Fruit fly (Drosophila melanogaster) whole organism, prepupa: ENCODE results near the gene CG12091.

Experiments
- Blimp-1 ChIP-seq: fragments of 200-800 bp; sonication (Bioruptor generic); optimal IDR thresholded peaks from 3 replicates; lab custom pipeline; 2017; ENCODE audit warnings: missing biosample characterization, missing genetic modification characterization, mild to moderate bottlenecking, moderate library complexity, missing genetic modification reagents
- CG10631 ChIP-seq: fragments of 200-800 bp; sonication (Bioruptor generic); optimal IDR thresholded peaks from 2 replicates; lab custom pipeline; 2016; ENCODE audit warnings: missing biosample characterization, missing genetic modification characterization
- CG11762 ChIP-seq: fragments of 200-800 bp; sonication (Bioruptor generic); optimal IDR thresholded peaks from 3 replicates; lab custom pipeline; 2016; ENCODE audit warnings: missing biosample characterization, missing genetic modification characterization; ENCODE audit not compliant: insufficient read depth
- CG11902 ChIP-seq: fragments of 200-800 bp; sonication (Bioruptor generic); optimal IDR thresholded peaks from 3 replicates; lab custom pipeline; 2016; ENCODE audit warnings: missing biosample characterization, missing genetic modification characterization
- CG1621 ChIP-seq: fragments of 200-800 bp; sonication (Bioruptor generic); optimal IDR thresholded peaks from 3 replicates; lab custom pipeline; 2018; ENCODE audit warnings: missing biosample characterization, mild to moderate bottlenecking, missing genetic modification characterization
- CG16779 ChIP-seq: fragments of 200-800 bp; sonication (Bioruptor generic); optimal IDR thresholded peaks from 3 replicates; lab custom pipeline; 2017; ENCODE audit warnings: missing biosample characterization, mild to moderate bottlenecking, missing genetic modification characterization
- CG3032 ChIP-seq: fragments of 200-800 bp; optimal IDR thresholded peaks from 2 replicates; lab custom pipeline; 2019; ENCODE audit warnings: missing biosample characterization, mild to moderate bottlenecking, missing genetic modification characterization, moderate library complexity
- CG34406 ChIP-seq: fragments of 200-800 bp; sonication (Bioruptor generic); optimal IDR thresholded peaks from 3 replicates; lab custom pipeline; 2016; ENCODE audit warnings: missing biosample characterization, missing genetic modification characterization
- CG4318 ChIP-seq: fragments of 200-800 bp; sonication (Bioruptor generic); optimal IDR thresholded peaks from 3 replicates; lab custom pipeline; 2017; ENCODE audit warnings: missing biosample characterization, mild to moderate bottlenecking, missing genetic modification characterization
- CG6276 ChIP-seq: fragments of 200-800 bp; sonication (Bioruptor generic); optimal IDR thresholded peaks from 2 replicates; lab custom pipeline; 2017; ENCODE audit warnings: missing biosample characterization, mild to moderate bottlenecking, missing genetic modification characterization
- CG6792 ChIP-seq: fragments of 200-800 bp; sonication (Bioruptor generic); optimal IDR thresholded peaks from 3 replicates; lab custom pipeline; 2016; ENCODE audit warnings: missing biosample characterization, missing genetic modification characterization
- CG7368 ChIP-seq: fragments of 200-800 bp; sonication (Bioruptor generic); optimal IDR thresholded peaks from 3 replicates; lab custom pipeline; 2016; ENCODE audit warnings: missing biosample characterization, missing genetic modification characterization
- CG8319 ChIP-seq: fragments of 200-800 bp; sonication (Bioruptor generic); optimal IDR thresholded peaks from 3 replicates; lab custom pipeline; 2016; ENCODE audit warnings: missing biosample characterization, missing genetic modification characterization
- Eip75B ChIP-seq: fragments of 200-800 bp; sonication (Bioruptor generic); optimal IDR thresholded peaks from 3 replicates; lab custom pipeline; 2016; ENCODE audit warnings: missing biosample characterization, missing genetic modification characterization
- Eip78C ChIP-seq: fragments of 200-800 bp; sonication (Bioruptor generic); peaks from one replicate; lab custom pipeline; 2016; ENCODE audit warnings: missing biosample characterization, missing genetic modification characterization
- Eip93F ChIP-seq: fragments of 200-800 bp; sonication (Bioruptor generic); optimal IDR thresholded peaks from 2 replicates; lab custom pipeline; 2016; ENCODE audit warnings: missing biosample characterization, mild to moderate bottlenecking, missing genetic modification characterization
- Hr38 ChIP-seq: sonication (Bioruptor generic); optimal IDR thresholded peaks from 2 replicates; lab custom pipeline; 2016; ENCODE audit warnings: missing biosample characterization, missing genetic modification characterization
- Met ChIP-seq: fragments of 200-800 bp; sonication (Bioruptor generic); optimal IDR thresholded peaks from 3 replicates; lab custom pipeline; 2016; ENCODE audit warnings: missing biosample characterization, missing genetic modification characterization
- Smox ChIP-seq: fragments of 200-800 bp; sonication (Bioruptor generic); optimal IDR thresholded peaks from 3 replicates; lab custom pipeline; 2016; ENCODE audit warnings: missing biosample characterization, missing genetic modification characterization
- achi ChIP-seq: fragments of 200-800 bp; sonication (Bioruptor generic); optimal IDR thresholded peaks from 3 replicates; lab custom pipeline; 2016; ENCODE audit warnings: missing biosample characterization, missing genetic modification characterization
- acj6 ChIP-seq: fragments of 200-800 bp; sonication (Bioruptor generic); optimal IDR thresholded peaks from 3 replicates; lab custom pipeline; 2016; ENCODE audit warnings: missing biosample characterization, missing genetic modification characterization
- cyc ChIP-seq: fragments of 200-800 bp; sonication (Bioruptor generic); optimal IDR thresholded peaks from 3 replicates; lab custom pipeline; 2016; ENCODE audit warnings: missing biosample characterization, missing genetic modification characterization
- dsx ChIP-seq: fragments of 200-800 bp; optimal IDR thresholded peaks from 3 replicates; lab custom pipeline; 2019; ENCODE audit warnings: missing biosample characterization, mild to moderate bottlenecking, missing genetic modification characterization, moderate library complexity; ENCODE audit not compliant: poor library complexity, severe bottlenecking
- eg ChIP-seq: fragments of 200-800 bp; sonication (Bioruptor generic); IDR thresholded peaks from 3 replicates; pipeline ENCODE4 v1.3.6; 2022; ENCODE audit warnings: missing biosample characterization, missing genetic modification characterization
- esn ChIP-seq: fragments of 200-800 bp; sonication (Bioruptor generic); optimal IDR thresholded peaks from 2 replicates; lab custom pipeline; 2016; ENCODE audit warnings: missing biosample characterization, mild to moderate bottlenecking, missing genetic modification characterization, moderate library complexity
- fd85E ChIP-seq: fragments of 200-800 bp; sonication (Bioruptor generic); optimal IDR thresholded peaks from 3 replicates; lab custom pipeline; 2016; ENCODE audit warnings: missing biosample characterization, missing genetic modification characterization
- fkh ChIP-seq: fragments of 200-800 bp; sonication (Bioruptor generic); optimal IDR thresholded peaks from 3 replicates; lab custom pipeline; 2017; ENCODE audit warnings: missing biosample characterization, mild to moderate bottlenecking, missing genetic modification characterization, moderate library complexity
- lz ChIP-seq: fragments of 200-800 bp; sonication (Bioruptor generic); optimal IDR thresholded peaks from 3 replicates; lab custom pipeline; 2016; ENCODE audit warnings: missing biosample characterization, missing genetic modification characterization
- spab ChIP-seq: fragments of 200-800 bp; sonication (Bioruptor generic); optimal IDR thresholded peaks from 2 replicates; lab custom pipeline; 2017; ENCODE audit warnings: missing biosample characterization, mild to moderate bottlenecking, missing genetic modification characterization, missing genetic modification reagents
- svp ChIP-seq: fragments of 200-800 bp; sonication (Bioruptor generic); peaks from one replicate; lab custom pipeline; 2016; ENCODE audit warnings: missing biosample characterization, missing genetic modification characterization
- topi ChIP-seq: fragments of 200-800 bp; sonication (Bioruptor generic); optimal IDR thresholded peaks from 3 replicates; lab custom pipeline; 2016; ENCODE audit warnings: missing biosample characterization, missing genetic modification characterization

CG12091 gene

DNA sequence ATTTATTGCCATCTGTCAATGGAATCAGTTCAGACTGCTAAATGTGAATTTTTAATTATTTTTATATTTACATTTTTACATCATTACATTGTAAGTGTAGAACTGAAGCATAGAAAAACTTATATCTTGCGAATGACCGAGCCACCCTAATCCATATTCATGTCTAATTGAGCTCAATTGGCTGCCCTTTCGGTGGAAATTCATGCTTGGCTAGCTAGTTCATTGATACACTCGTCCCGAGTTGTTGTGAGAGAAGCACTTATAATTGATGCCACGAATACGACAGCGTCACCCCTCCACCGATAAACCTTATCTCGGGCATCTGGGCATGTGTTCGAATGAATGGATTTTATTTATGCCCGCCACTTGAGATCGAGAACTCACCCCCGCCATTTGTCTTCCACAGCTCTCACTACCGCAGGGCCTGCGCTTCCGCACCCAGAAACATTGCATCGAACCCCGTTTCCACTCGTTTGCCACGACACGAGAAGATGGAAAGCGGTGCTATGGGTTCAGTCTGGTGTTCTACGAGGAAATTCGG is 1.7 kb upstream of the CG12091 start:
- peak; percentile 84 for TF ChIP-seq svp (GFP tag; lab: Kevin White, UChicago)
- TF ChIP-seq CG7368 (GFP tag; lab: Kevin White, UChicago), result no peak
- TF ChIP-seq dsx (GFP tag; lab: Kevin White, UChicago), result no peak
- peak; percentile 3 for TF ChIP-seq Eip78C (GFP tag; lab: Kevin White, UChicago)

DNA sequence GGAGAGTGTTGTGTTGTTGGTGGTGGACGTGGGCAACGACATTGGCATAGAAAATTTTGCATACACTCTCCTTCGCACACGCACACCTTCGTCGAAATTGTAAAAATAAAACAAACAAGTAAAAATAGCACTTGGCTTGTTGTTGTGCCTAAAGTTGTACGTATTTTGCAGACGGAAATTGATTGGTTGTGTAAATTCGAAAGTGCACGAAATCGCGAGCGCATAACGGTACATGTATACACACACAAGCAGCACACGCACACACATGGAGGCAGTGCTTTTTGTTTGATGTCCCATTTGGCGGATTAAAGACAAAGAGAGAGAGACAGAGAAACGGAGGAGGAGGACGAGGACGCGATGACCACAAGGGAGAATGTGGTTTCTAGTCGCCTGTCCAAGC is 718 bp upstream of the CG12091 start:
- TF ChIP-seq topi (GFP tag; lab: Kevin White, UChicago), result no peak
- TF ChIP-seq CG16779, result peak; percentile 33

DNA sequence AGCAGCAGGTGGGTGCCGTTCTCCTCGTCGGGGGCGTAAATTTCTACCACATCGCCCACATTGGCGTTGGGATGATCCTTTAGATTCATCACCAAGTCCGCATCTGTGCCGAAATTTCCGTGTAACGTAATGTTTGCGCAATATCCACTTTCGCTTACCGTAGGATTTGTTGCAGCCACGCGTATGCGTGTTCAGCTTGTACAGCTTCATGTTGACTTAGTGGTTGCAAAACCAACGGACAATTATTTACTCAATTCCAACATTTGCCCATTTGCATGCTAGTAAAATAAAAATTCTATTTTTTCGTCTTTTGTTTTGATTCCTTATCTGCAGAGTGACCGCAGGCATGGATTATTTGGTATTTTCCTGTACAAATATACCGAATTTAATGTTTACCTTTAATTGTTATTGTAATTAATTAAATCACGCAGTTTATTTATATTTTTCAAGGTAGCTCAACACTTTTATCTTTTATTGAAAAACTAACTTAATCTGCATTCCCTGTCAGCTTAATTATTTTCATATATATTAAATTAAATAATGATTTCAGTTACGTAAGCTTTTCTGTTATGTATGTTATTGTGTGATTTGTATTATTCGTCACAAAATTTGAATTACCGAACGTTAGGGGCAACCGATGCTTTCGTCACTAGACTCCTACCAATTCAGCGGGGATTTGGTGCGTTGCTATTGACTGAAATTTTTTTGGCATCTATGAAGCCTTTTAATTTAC is 2.8 kb downstream of the CG12091 start, which contains the start of gene Iml1:
Iml1 (minus strand) TSS at position 336 of the 733 bp plus-strand sequence.
- TF ChIP-seq CG1621 (no peak), acj6 (GFP tag; lab: Kevin White, UChicago) (no peak), lz (GFP tag; lab: Kevin White, UChicago) (peak; percentile 18), esn (GFP tag; lab: Kevin White, UChicago) (peak; percentile 43), Eip75B (no peak), fkh (GFP tag; lab: Kevin White, UChicago) (peak; percentile 41), achi (no peak), svp (GFP tag; lab: Kevin White, UChicago) (peak; percentile 63), CG6792 (GFP tag; lab: Kevin White, UChicago) (no peak), Hr38 (GFP tag; lab: Kevin White, UChicago) (no peak), Eip93F (GFP tag; lab: Kevin White, UChicago) (no peak)

DNA sequence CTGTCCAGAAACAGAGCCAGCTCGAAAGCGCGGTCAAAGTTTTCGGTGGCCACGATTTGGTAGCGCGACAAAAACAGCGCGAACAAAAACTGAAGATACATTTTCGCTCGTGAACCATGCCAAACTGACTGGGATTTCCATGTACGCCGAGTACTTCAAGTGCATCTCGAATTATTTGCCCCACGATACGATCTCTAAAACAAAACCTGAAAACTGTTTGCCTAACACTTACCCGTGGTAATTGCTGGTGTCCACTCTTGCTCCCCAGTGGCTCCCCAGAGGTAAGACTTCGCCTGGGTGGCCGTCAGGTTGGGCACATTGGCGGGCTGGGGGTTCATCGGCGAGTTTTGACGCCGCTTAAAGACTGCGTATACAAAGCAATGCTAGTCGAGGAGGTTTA is 5.5 kb downstream of the CG12091 start, which contains the start of gene Ir62a:
Ir62a (minus strand) TSS at position 101 of the 400 bp plus-strand sequence.
- TF ChIP-seq Smox (GFP tag; lab: Kevin White, UChicago) (no peak), fd85E (GFP tag; lab: Kevin White, UChicago) (no peak), CG11762 (GFP tag; lab: Kevin White, UChicago) (no peak), CG34406 (no peak), CG3032 (tag; lab: Kevin White, UChicago) (no peak), CG7368 (GFP tag; lab: Kevin White, UChicago) (no peak)

DNA sequence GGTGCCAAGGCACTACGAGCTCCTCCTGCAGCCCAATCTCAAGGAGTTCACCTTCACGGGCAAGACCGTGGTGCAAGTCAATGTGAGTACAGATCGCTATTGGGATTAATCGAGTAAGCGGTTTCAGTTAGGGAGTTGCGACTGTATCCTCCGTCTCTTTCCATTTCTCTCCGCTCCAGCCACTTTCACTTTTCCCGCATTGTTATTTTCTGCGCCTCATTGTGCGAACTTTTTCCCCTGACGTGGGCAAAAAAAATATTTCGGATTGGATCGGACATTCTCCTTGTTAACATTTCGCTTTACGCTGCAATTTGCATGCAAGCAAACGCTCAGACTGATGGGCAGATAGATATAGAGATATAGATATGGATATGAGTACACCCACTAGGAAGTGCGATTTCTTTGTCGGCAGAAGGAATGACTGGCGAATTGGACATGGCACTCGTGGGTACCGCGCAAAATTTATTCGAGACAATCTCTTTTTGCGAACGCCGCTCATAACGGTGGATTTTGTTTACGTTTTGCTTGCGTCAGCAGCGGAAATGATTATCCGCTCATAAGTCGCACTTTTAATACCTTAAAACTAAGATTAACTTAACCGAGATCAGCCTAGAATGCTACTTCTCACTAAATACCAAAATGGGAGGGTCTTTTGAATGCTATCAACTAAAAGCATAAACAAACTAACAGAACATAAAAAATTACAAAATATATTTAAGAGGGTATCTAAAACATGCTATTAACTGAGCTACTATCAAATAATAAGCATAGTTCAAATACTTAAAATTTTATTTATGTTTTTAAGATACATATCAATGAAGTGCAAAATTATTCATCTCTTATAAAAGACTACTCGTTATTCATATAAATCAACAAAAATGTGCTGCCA is 17.7 kb downstream of the CG12091 start:
- TF ChIP-seq CG6276 (GFP tag; lab: Kevin White, UChicago), result peak; percentile 48
- peak; percentile 5 for TF ChIP-seq CG6792 (GFP tag; lab: Kevin White, UChicago)
- peak; percentile 10 for TF ChIP-seq spab
- peak; percentile 40 for TF ChIP-seq CG11762 (GFP tag; lab: Kevin White, UChicago)
- TF ChIP-seq CG11902 (GFP tag; lab: Kevin White, UChicago), result peak; percentile 45
- TF ChIP-seq Met (GFP tag; lab: Kevin White, UChicago), result no peak
- peak; percentile 15 for TF ChIP-seq CG8319
- TF ChIP-seq esn (GFP tag; lab: Kevin White, UChicago), result peak; percentile 60
- peak; percentile 51 for TF ChIP-seq cyc (GFP tag; lab: Kevin White, UChicago)
- TF ChIP-seq svp (GFP tag; lab: Kevin White, UChicago), result peak; percentile 82
- no peak for TF ChIP-seq CG4318 (GFP tag; lab: Kevin White, UChicago)
- no peak for TF ChIP-seq achi
- TF ChIP-seq CG10631 (GFP tag; lab: Kevin White, UChicago), result no peak
- peak; percentile 93 for TF ChIP-seq Blimp-1 (GFP tag; lab: Kevin White, UChicago)
- peak; percentile 43; the same call in 1 of the 3 replicates for TF ChIP-seq eg (GFP tag; lab: Robert Waterston, UW)
